Fruit fly (Drosophila melanogaster): ENCODE data around the gene CG5565.

dm6 chr2L:1359690-1360089 lies 4.0 kb upstream of the CG5565 start, which contains the start of gene CG31659:
- TF ChIP-seq Met (GFP tag; optimal IDR thresholded peaks at IDR 0.05) (no peak), CG6276 (GFP tag; optimal IDR thresholded peaks at IDR 0.05) (no peak)

Measured in whole organism, prepupa.